Fruit fly (Drosophila melanogaster) whole organism, embryonic: ENCODE measurements around the gene CG7183.

Experiments used
- Asciz ChIP-seq: fragments of 200-800 bp; sonication (Bioruptor generic); optimal IDR thresholded peaks from 2 replicates; lab custom pipeline; 2017; ENCODE audit warnings: missing biosample characterization, mild to moderate bottlenecking, missing genetic modification characterization, missing genetic modification reagents
- Bgb ChIP-seq: fragments of 200-800 bp; sonication (Bioruptor generic); IDR thresholded peaks from 2 replicates; pipeline ENCODE4 v1.3.6; 2022; ENCODE audit warnings: missing biosample characterization, missing genetic modification characterization; ENCODE audit not compliant: partially characterized antibody
- Blimp-1 ChIP-seq: fragments of 200-800 bp; sonication (Bioruptor generic); optimal IDR thresholded peaks from 3 replicates; lab custom pipeline; 2018; ENCODE audit warnings: missing biosample characterization, missing genetic modification characterization, mild to moderate bottlenecking, moderate library complexity, missing genetic modification reagents
- CG11085 ChIP-seq: fragments of 200-800 bp; sonication (Bioruptor generic); IDR thresholded peaks from 2 replicates; pipeline ENCODE4 v1.3.6; 2022; ENCODE audit warnings: missing biosample characterization, missing genetic modification characterization
- CG11093 ChIP-seq: fragments of 200-800 bp; sonication (Bioruptor generic); IDR thresholded peaks from 3 replicates; pipeline ENCODE4 v1.3.6; 2022; ENCODE audit warnings: missing biosample characterization, missing genetic modification characterization
- CG15073 ChIP-seq: fragments of 200-800 bp; sonication (Bioruptor generic); optimal IDR thresholded peaks from 2 replicates; lab custom pipeline; 2016; ENCODE audit warnings: missing biosample characterization, missing genetic modification characterization
- CG1529 ChIP-seq: fragments of 200-800 bp; sonication (Bioruptor generic); optimal IDR thresholded peaks from 3 replicates; lab custom pipeline; 2018; ENCODE audit warnings: missing biosample characterization, missing genetic modification characterization
- CG1603 ChIP-seq: fragments of 200-800 bp; sonication (Bioruptor generic); optimal IDR thresholded peaks from 2 replicates; lab custom pipeline; 2019; ENCODE audit warnings: missing biosample characterization, mild to moderate bottlenecking, missing genetic modification characterization, moderate library complexity
- CG17186 ChIP-seq: fragments of 200-800 bp; sonication (Bioruptor generic); optimal IDR thresholded peaks from 3 replicates; lab custom pipeline; 2017; ENCODE audit warnings: missing biosample characterization, missing genetic modification reagents, missing genetic modification characterization
- CG17328 ChIP-seq: fragments of 200-800 bp; sonication (Bioruptor generic); IDR thresholded peaks from 2 replicates; pipeline ENCODE4 v1.3.6; 2022; ENCODE audit warnings: missing biosample characterization, missing genetic modification characterization
- CG17385 ChIP-seq: fragments of 200-800 bp; sonication (Bioruptor generic); optimal IDR thresholded peaks from 3 replicates; lab custom pipeline; 2018; ENCODE audit warnings: missing biosample characterization, mild to moderate bottlenecking, missing genetic modification characterization
- CG18476 ChIP-seq: fragments of 200-800 bp; sonication (Bioruptor generic); optimal IDR thresholded peaks from 2 replicates; lab custom pipeline; 2016; ENCODE audit warnings: missing biosample characterization, mild to moderate bottlenecking, missing genetic modification characterization
- CG33557 ChIP-seq: fragments of 200-800 bp; sonication (Bioruptor generic); optimal IDR thresholded peaks from 2 replicates; lab custom pipeline; 2019; ENCODE audit warnings: missing biosample characterization, mild to moderate bottlenecking, missing genetic modification characterization, moderate library complexity
- CG34224 ChIP-seq: fragments of 200-800 bp; sonication (Bioruptor generic); IDR thresholded peaks from 3 replicates; pipeline ENCODE4 v1.3.6; 2022; ENCODE audit warnings: missing biosample characterization, missing genetic modification characterization; ENCODE audit not compliant: partially characterized antibody
- CG4424 ChIP-seq: fragments of 200-800 bp; sonication (Bioruptor generic); optimal IDR thresholded peaks from 3 replicates; lab custom pipeline; 2016; ENCODE audit warnings: missing biosample characterization, missing genetic modification characterization
- CG4730 ChIP-seq: fragments of 200-800 bp; sonication (Bioruptor generic); IDR thresholded peaks from 2 replicates; pipeline ENCODE4 v1.3.6; 2022; ENCODE audit warnings: missing biosample characterization, missing genetic modification characterization
- CG8359 ChIP-seq: fragments of 200-800 bp; sonication (Bioruptor generic); optimal IDR thresholded peaks from 2 replicates; lab custom pipeline; 2017; ENCODE audit warnings: missing biosample characterization, mild to moderate bottlenecking, missing genetic modification characterization, borderline replicate concordance
- CG9797 ChIP-seq: fragments of 200-800 bp; sonication (Bioruptor generic); optimal IDR thresholded peaks from 3 replicates; lab custom pipeline; 2018; ENCODE audit warnings: missing biosample characterization, mild to moderate bottlenecking, missing genetic modification characterization
- D ChIP-seq, 2 experiments: fragments of 200-800 bp in 1 of 2; fragments of >200 bp in 1 of 2; sonication (Bioruptor generic) in 1 of 2; optimal IDR thresholded peaks; 2 replicates in 1 of 2; 3 replicates in 1 of 2; lab custom pipeline; 2017; ENCODE audit warnings: mild to moderate bottlenecking in 1 of 2, missing biosample characterization in 1 of 2, missing genetic modification characterization in 1 of 2, missing genetic modification reagents in 1 of 2
- Deaf1 ChIP-seq: fragments of 200-800 bp; optimal IDR thresholded peaks from 3 replicates; lab custom pipeline; 2019; ENCODE audit warnings: missing biosample characterization, mild to moderate bottlenecking, missing genetic modification characterization, moderate library complexity
- Dek ChIP-seq: fragments of 200-800 bp; sonication (Bioruptor generic); optimal IDR thresholded peaks from 3 replicates; lab custom pipeline; 2019; ENCODE audit warnings: missing biosample characterization, mild to moderate bottlenecking, missing genetic modification characterization, moderate library complexity
- Fer2 ChIP-seq: fragments of 200-800 bp; sonication (Bioruptor generic); optimal IDR thresholded peaks from 2 replicates; lab custom pipeline; 2018; ENCODE audit warnings: missing biosample characterization, mild to moderate bottlenecking, missing genetic modification characterization, moderate library complexity
- Gug ChIP-seq: fragments of 200-800 bp; sonication (Bioruptor generic); IDR thresholded peaks from 4 replicates; pipeline ENCODE4 v1.3.6; 2022; ENCODE audit warnings: missing biosample characterization, missing genetic modification characterization
- HLH3B ChIP-seq: fragments of 200-800 bp; sonication (Bioruptor generic); IDR thresholded peaks from 2 replicates; pipeline ENCODE4 v1.3.6; 2022; ENCODE audit warnings: missing biosample characterization, missing genetic modification characterization
- HLHmδ ChIP-seq: fragments of 200-800 bp; sonication (Bioruptor generic); optimal IDR thresholded peaks from 2 replicates; lab custom pipeline; 2018; ENCODE audit warnings: missing biosample characterization, mild to moderate bottlenecking, missing genetic modification characterization, moderate library complexity
- Hr3 ChIP-seq: fragments of 200-800 bp; sonication (Bioruptor generic); optimal IDR thresholded peaks from 3 replicates; lab custom pipeline; 2016; ENCODE audit warnings: missing biosample characterization, missing genetic modification characterization
- Hr78 ChIP-seq, 2 experiments: fragments of 200-800 bp in 1 of 2; fragments of >200 bp in 1 of 2; sonication (Bioruptor generic) in 1 of 2; optimal IDR thresholded peaks; 2 replicates each; lab custom pipeline; 2017 to 2019; ENCODE audit warnings: missing biosample characterization in 2 of 2, missing genetic modification characterization in 2 of 2, mild to moderate bottlenecking in 1 of 2, moderate library complexity in 1 of 2
- Jarid2 ChIP-seq: fragments of 200-800 bp; sonication (Bioruptor generic); optimal IDR thresholded peaks from 3 replicates; lab custom pipeline; 2017; ENCODE audit warnings: mild to moderate bottlenecking, missing biosample characterization, missing genetic modification reagents, missing genetic modification characterization
- Lhr ChIP-seq: fragments of 200-800 bp; sonication (Bioruptor generic); optimal IDR thresholded peaks from 3 replicates; lab custom pipeline; 2017; ENCODE audit warnings: mild to moderate bottlenecking, missing biosample characterization, missing genetic modification reagents, missing genetic modification characterization
- Lim3 ChIP-seq: fragments of 200-800 bp; sonication (Bioruptor generic); IDR thresholded peaks from 2 replicates; pipeline ENCODE4 v1.3.6; 2022; ENCODE audit warnings: missing biosample characterization, missing genetic modification characterization
- Max ChIP-seq: fragments of 200-800 bp; sonication (Bioruptor generic); optimal IDR thresholded peaks from 2 replicates; lab custom pipeline; 2016; ENCODE audit warnings: missing biosample characterization, mild to moderate bottlenecking, missing genetic modification characterization
- Neu2 ChIP-seq: fragments of 200-800 bp; sonication (Bioruptor generic); optimal IDR thresholded peaks from 3 replicates; lab custom pipeline; 2016; ENCODE audit warnings: missing biosample characterization, missing genetic modification characterization, borderline replicate concordance
- Nf-YB ChIP-seq: fragments of 200-800 bp; sonication (Bioruptor generic); optimal IDR thresholded peaks from 3 replicates; lab custom pipeline; 2019; ENCODE audit warnings: missing biosample characterization, mild to moderate bottlenecking, missing genetic modification characterization, moderate library complexity
- ab ChIP-seq: fragments of 200-800 bp; sonication (Bioruptor generic); optimal IDR thresholded peaks from 2 replicates; lab custom pipeline; 2016; ENCODE audit warnings: missing biosample characterization, missing genetic modification characterization
- aop ChIP-seq: fragments of 200-800 bp; sonication (Bioruptor generic); IDR thresholded peaks from 2 replicates; pipeline ENCODE4 v1.3.6; 2022; ENCODE audit warnings: missing biosample characterization, missing genetic modification characterization
- fd3F ChIP-seq: fragments of 200-800 bp; sonication (Bioruptor generic); optimal IDR thresholded peaks from 2 replicates; lab custom pipeline; 2018; ENCODE audit warnings: missing biosample characterization, mild to moderate bottlenecking, missing genetic modification characterization, moderate library complexity
- gem ChIP-seq: fragments of 200-800 bp; sonication (Bioruptor generic); optimal IDR thresholded peaks from 2 replicates; lab custom pipeline; 2019; ENCODE audit warnings: missing biosample characterization, mild to moderate bottlenecking, missing genetic modification characterization, moderate library complexity
- her ChIP-seq: fragments of 200-800 bp; sonication (Bioruptor generic); optimal IDR thresholded peaks from 2 replicates; lab custom pipeline; 2016; ENCODE audit warnings: missing biosample characterization, missing genetic modification characterization
- kay ChIP-seq: fragments of 200-800 bp; sonication (Bioruptor generic); optimal IDR thresholded peaks from 2 replicates; lab custom pipeline; 2016; ENCODE audit warnings: missing biosample characterization, missing genetic modification characterization
- maf-S ChIP-seq: fragments of 200-800 bp; sonication (Bioruptor generic); optimal IDR thresholded peaks from 2 replicates; lab custom pipeline; 2016; ENCODE audit warnings: missing biosample characterization, missing genetic modification characterization
- nerfin-1 ChIP-seq: fragments of 200-800 bp; sonication (Bioruptor generic); optimal IDR thresholded peaks from 3 replicates; lab custom pipeline; 2019; ENCODE audit warnings: missing biosample characterization, mild to moderate bottlenecking, missing genetic modification characterization, moderate library complexity
- nmo ChIP-seq: fragments of 200-800 bp; sonication (Bioruptor generic); optimal IDR thresholded peaks from 2 replicates; lab custom pipeline; 2018; ENCODE audit warnings: missing biosample characterization, mild to moderate bottlenecking, missing genetic modification characterization, moderate library complexity
- nom ChIP-seq: fragments of 200-800 bp; sonication (Bioruptor generic); optimal IDR thresholded peaks from 2 replicates; lab custom pipeline; 2017; ENCODE audit warnings: missing biosample characterization, missing genetic modification characterization, mild to moderate bottlenecking, moderate library complexity, missing genetic modification reagents
- oc ChIP-seq: fragments of 200-800 bp; sonication (Bioruptor generic); optimal IDR thresholded peaks from 2 replicates; lab custom pipeline; 2018; ENCODE audit warnings: missing biosample characterization, mild to moderate bottlenecking, missing genetic modification characterization, moderate library complexity
- otp ChIP-seq: fragments of 200-800 bp; sonication (Bioruptor generic); IDR thresholded peaks from 3 replicates; pipeline ENCODE4, ENCODE4 v1.3.6; 2022; ENCODE audit warnings: missing biosample characterization, missing genetic modification characterization
- pnt ChIP-seq: fragments of 200-800 bp; sonication (Bioruptor generic); optimal IDR thresholded peaks from 3 replicates; lab custom pipeline; 2016; ENCODE audit warnings: missing biosample characterization, missing genetic modification characterization
- so ChIP-seq: fragments of 200-800 bp; sonication (Bioruptor generic); IDR thresholded peaks from 3 replicates; pipeline ENCODE4 v1.3.6; 2022; ENCODE audit warnings: missing biosample characterization, missing genetic modification characterization
- sob ChIP-seq: fragments of 200-800 bp; sonication (Bioruptor generic); IDR thresholded peaks from 2 replicates; pipeline ENCODE4 v1.3.6; 2022; ENCODE audit warnings: missing biosample characterization, missing genetic modification characterization
- tio ChIP-seq: fragments of 200-800 bp; sonication (Bioruptor generic); optimal IDR thresholded peaks from 2 replicates; lab custom pipeline; 2017; ENCODE audit warnings: missing biosample characterization, missing genetic modification characterization, inconsistent platforms

Gene CG7183

DNA sequence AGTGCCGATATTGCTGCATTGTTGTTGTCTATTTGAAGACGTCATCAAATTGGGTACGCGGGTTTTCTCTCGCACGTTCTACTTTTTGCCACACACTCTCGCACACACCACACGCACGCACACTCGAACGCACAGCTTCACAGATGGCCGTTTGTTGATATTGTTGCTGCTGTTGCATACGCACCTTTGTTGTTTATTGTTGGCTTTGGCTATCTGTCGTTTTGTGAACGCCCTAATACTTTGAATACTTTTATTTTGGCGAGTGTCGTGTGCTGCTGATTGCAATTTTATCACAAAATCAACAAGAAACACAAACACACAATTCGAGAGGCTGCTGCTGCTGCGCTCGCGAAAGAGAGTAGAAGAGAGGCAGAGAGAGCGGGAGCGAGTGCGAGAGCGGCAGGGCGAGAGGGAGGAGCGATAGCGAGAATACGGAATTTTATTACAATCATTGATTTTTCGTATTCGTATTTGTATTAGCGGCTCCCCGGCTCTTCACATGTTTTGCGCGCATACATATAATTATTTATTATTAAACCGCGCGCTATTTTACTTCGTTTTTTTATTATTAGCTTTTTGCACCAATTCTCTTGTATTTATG is 21.9 kb downstream of the CG7183 start (continued):
- TF ChIP-seq Hr78 (GFP tag; optimal IDR thresholded peaks at IDR 0.05; lab: Kevin White, UChicago) (no peak), CG1603 (tag; lab: Kevin White, UChicago) (peak; percentile 64), CG9797 (GFP tag; lab: Kevin White, UChicago) (no peak), Lim3 (GFP tag; lab: Robert Waterston, UW) (no peak), oc (no peak), CG11085 (no peak), Nf-YB (GFP tag; lab: Kevin White, UChicago) (no peak), CG17186 (GFP tag; lab: Kevin White, UChicago) (no peak), D (optimal IDR thresholded peaks at IDR 0.05; lab: Kevin White, UChicago) (peak; percentile 52), D (GFP tag; optimal IDR thresholded peaks at IDR 0.05; lab: Kevin White, UChicago) (peak; percentile 32), ab (GFP tag; lab: Kevin White, UChicago) (no peak), pnt (GFP tag; lab: Kevin White, UChicago) (no peak), CG33557 (GFP tag; lab: Kevin White, UChicago) (no peak), so (GFP tag; lab: Robert Waterston, UW) (no peak), tio (GFP tag; lab: Kevin White, UChicago) (no peak), CG11093 (GFP tag; lab: Robert Waterston, UW) (no peak), Neu2 (GFP tag; lab: Kevin White, UChicago) (no peak), CG1529 (GFP tag; lab: Kevin White, UChicago) (no peak), sob (GFP tag; lab: Robert Waterston, UW) (no peak), Fer2 (no peak), CG8359 (GFP tag; lab: Kevin White, UChicago) (no peak), CG34224 (GFP tag; lab: Robert Waterston, UW) (no peak), CG18476 (GFP tag; lab: Kevin White, UChicago) (peak; percentile 39), aop (no peak), Hr3 (no peak), nom (peak; percentile 49), Blimp-1 (GFP tag; lab: Kevin White, UChicago) (peak; percentile 22), maf-S (GFP tag; lab: Kevin White, UChicago) (peak; percentile 3), gem (tag; lab: Kevin White, UChicago) (peak; percentile 41), nerfin-1 (peak; percentile 71), HLH3B (GFP tag; lab: Robert Waterston, UW) (no peak), CG4730 (GFP tag; lab: Robert Waterston, UW) (no peak), Lhr (GFP tag; lab: Kevin White, UChicago) (no peak), otp (GFP tag; lab: Robert Waterston, UW) (no peak), Deaf1 (tag; lab: Kevin White, UChicago) (no peak), Asciz (peak; percentile 75), Jarid2 (GFP tag; lab: Kevin White, UChicago) (no peak), HLHmδ (GFP tag; lab: Kevin White, UChicago) (no peak), Bgb (GFP tag; lab: Robert Waterston, UW) (no peak), Max (peak; percentile 4), CG4424 (no peak), Dek (tag; lab: Kevin White, UChicago) (no peak), kay (GFP tag; lab: Kevin White, UChicago) (peak; percentile 37), CG17385 (GFP tag; lab: Kevin White, UChicago) (no peak), her (peak; percentile 18), Gug (no peak), nmo (GFP tag; lab: Kevin White, UChicago) (no peak), CG17328 (GFP tag; lab: Robert Waterston, UW) (no peak), CG15073 (no peak), fd3F (GFP tag; lab: Kevin White, UChicago) (no peak)
